Fruit fly (Drosophila melanogaster): Measurements from ENCODE around the gene Ccdc56.

The Ccdc56 gene

dm6 chr3L:11681794-11682193 is 27.0 kb upstream of the Ccdc56 start, which contains the start of gene TfIIEalpha (continued):
- TF ChIP-seq nmo (GFP tag; optimal IDR thresholded peaks at IDR 0.05) (peak; percentile 57), CG13424 (tag; optimal IDR thresholded peaks at IDR 0.05) (peak; percentile 2), CG18764 (GFP tag; optimal IDR thresholded peaks at IDR 0.05) (peak; percentile 57), BEAF-32 (GFP tag; optimal IDR thresholded peaks at IDR 0.05) (peak; percentile 48), CG12391 (tag; optimal IDR thresholded peaks at IDR 0.05) (peak; percentile 21), bbx (GFP tag; IDR thresholded peaks at IDR 0.05; ENCODE audit: partially characterized antibody) (peak; percentile 51; the same call in 1 of the 2 replicates), CG10267 (tag; optimal IDR thresholded peaks at IDR 0.05) (peak; percentile 56), CG17361 (GFP tag; IDR thresholded peaks at IDR 0.05) (0 out of 3 replicates have a peak, but pooled peaks have one; percentile 18), otp (GFP tag; IDR thresholded peaks at IDR 0.05) (no peak), CG11560 (tag; IDR thresholded peaks at IDR 0.05) (peak; percentile 45; the same call in 1 of the 3 replicates), H2.0 (GFP tag; IDR thresholded peaks at IDR 0.05) (0 out of 2 replicates have a peak, but pooled peaks have one; percentile 3), Dbx (GFP tag; IDR thresholded peaks at IDR 0.05) (peak; percentile 29; the same call in 1 of the 3 replicates), gem (tag; optimal IDR thresholded peaks at IDR 0.05) (peak; percentile 0), HLH4C (GFP tag; IDR thresholded peaks at IDR 0.05; ENCODE audit: partially characterized antibody) (0 out of 3 replicates have a peak, but pooled peaks have one; percentile 41), NFAT (GFP tag; IDR thresholded peaks at IDR 0.05) (peak; percentile 63; the same call in 1 of the 2 replicates), CG8944 (GFP tag; optimal IDR thresholded peaks at IDR 0.05) (no peak), Doc2 (GFP tag; IDR thresholded peaks at IDR 0.05) (no peak), CG15011 (GFP tag; optimal IDR thresholded peaks at IDR 0.05) (no peak), sob (GFP tag; IDR thresholded peaks at IDR 0.05) (peak; percentile 44; the same call in 1 of the 2 replicates), Dp (GFP tag; optimal IDR thresholded peaks at IDR 0.05) (peak; percentile 83), sima (GFP tag; optimal IDR thresholded peaks at IDR 0.05) (no peak), CG15514 (GFP tag; optimal IDR thresholded peaks at IDR 0.05) (peak; percentile 73), Sin3A (optimal IDR thresholded peaks at IDR 0.05) (peak; percentile 55), ftz-f1 (GFP tag; optimal IDR thresholded peaks at IDR 0.05) (no peak), pzg (GFP tag; optimal IDR thresholded peaks at IDR 0.05) (peak; percentile 97), slbo (GFP tag; IDR thresholded peaks at IDR 0.05) (0 out of 2 replicates have a peak, but pooled peaks have one; percentile 8), CrebB (tag; optimal IDR thresholded peaks at IDR 0.05) (peak; percentile 15)

dm6 chr3L:11683819-11684521 is 24.8 kb upstream of the Ccdc56 start, which contains the start of gene Sugb:
Sugb (plus strand) TSS chr3L:11683980.
- TF ChIP-seq knrl (GFP tag; IDR thresholded peaks at IDR 0.05; ENCODE audit: partially characterized antibody) (peak; percentile 66; the same call in 1 of the 3 replicates), CG17361 (GFP tag; IDR thresholded peaks at IDR 0.05) (peak; percentile 48; the same call in 2 of the 3 replicates), CG3163 (GFP tag; optimal IDR thresholded peaks at IDR 0.05) (peak; percentile 55), Gug (GFP tag; IDR thresholded peaks at IDR 0.05) (peak; percentile 74; the same call in 2 of the 4 replicates), CG11085 (GFP tag; IDR thresholded peaks at IDR 0.05) (peak; percentile 14; the same call in 1 of the 2 replicates), tna (GFP tag; IDR thresholded peaks at IDR 0.05; ENCODE audit: partially characterized antibody) (no peak), D (optimal IDR thresholded peaks at IDR 0.05) (no peak), D (GFP tag; optimal IDR thresholded peaks at IDR 0.05) (peak; percentile 2), ac (GFP tag; optimal IDR thresholded peaks at IDR 0.05) (no peak), Deaf1 (tag; optimal IDR thresholded peaks at IDR 0.05) (peak; percentile 97), CG15011 (GFP tag; optimal IDR thresholded peaks at IDR 0.05) (peak; percentile 14), CG4328 (GFP tag; optimal IDR thresholded peaks at IDR 0.05) (peak; percentile 62), gro (GFP tag; optimal IDR thresholded peaks at IDR 0.05) (peak; percentile 68), CG7987 (GFP tag; optimal IDR thresholded peaks at IDR 0.05) (peak; percentile 66), CG14441 (GFP tag; IDR thresholded peaks at IDR 0.05) (peak; percentile 57), CG6689 (GFP tag; IDR thresholded peaks at IDR 0.05) (no peak), HmgZ (tag; optimal IDR thresholded peaks at IDR 0.05) (peak; percentile 63), CG14667 (GFP tag; IDR thresholded peaks at IDR 0.05) (no peak), CG32767 (GFP tag; IDR thresholded peaks at IDR 0.05) (no peak), CG4360 (GFP tag; IDR thresholded peaks at IDR 0.05) (no peak), bsh (GFP tag; optimal IDR thresholded peaks at IDR 0.05) (peak; percentile 37 to 65), peb (GFP tag; IDR thresholded peaks at IDR 0.05) (no peak), Lpt (GFP tag; optimal IDR thresholded peaks at IDR 0.05) (no peak), Dfd (GFP tag; optimal IDR thresholded peaks at IDR 0.05) (no peak), CG9437 (GFP tag; optimal IDR thresholded peaks at IDR 0.05) (peak; percentile 35)

All from whole organism, embryonic.